Fruit fly (Drosophila melanogaster) whole organism, embryonic: ENCODE results near the gene Sec8.
A peak's percentile ranks its signal among the peaks of the same experiment; 100 is the strongest.

Experiments used
- Ada2b ChIP-seq: fragments of 200-800 bp; sonication (Bioruptor generic); IDR thresholded peaks from 2 replicates; pipeline ENCODE4 v1.3.6; 2022; ENCODE audit warnings: missing biosample characterization, missing genetic modification characterization
- Adf1 ChIP-seq: fragments of 200-800 bp; sonication (Bioruptor generic); IDR thresholded peaks from 2 replicates; pipeline ENCODE4 v1.3.6; 2022; ENCODE audit warnings: missing biosample characterization, missing genetic modification characterization
- Aef1 ChIP-seq: fragments of 200-800 bp; sonication (Bioruptor generic); IDR thresholded peaks from 3 replicates; pipeline ENCODE4 v1.3.6; 2022; ENCODE audit warnings: missing biosample characterization, missing genetic modification characterization
- BtbVII ChIP-seq: fragments of 200-800 bp; sonication (Bioruptor generic); optimal IDR thresholded peaks from 3 replicates; lab custom pipeline; 2017; ENCODE audit warnings: missing biosample characterization, mild to moderate bottlenecking, missing genetic modification characterization
- CG10431 ChIP-seq: fragments of 200-800 bp; sonication (Bioruptor generic); optimal IDR thresholded peaks from 3 replicates; lab custom pipeline; 2018; ENCODE audit warnings: missing biosample characterization, mild to moderate bottlenecking, missing genetic modification characterization
- CG10979 ChIP-seq: fragments of 200-800 bp; sonication (Bioruptor generic); optimal IDR thresholded peaks from 2 replicates; lab custom pipeline; 2018; ENCODE audit warnings: missing biosample characterization, mild to moderate bottlenecking, missing genetic modification characterization, moderate library complexity
- CG13775 ChIP-seq: fragments of 200-800 bp; sonication (Bioruptor generic); optimal IDR thresholded peaks from 3 replicates; lab custom pipeline; 2017; ENCODE audit warnings: missing biosample characterization, mild to moderate bottlenecking, missing genetic modification characterization
- CG14860 ChIP-seq: fragments of 200-800 bp; sonication (Bioruptor generic); IDR thresholded peaks from 3 replicates; pipeline ENCODE4 v1.3.6; 2022; ENCODE audit warnings: missing biosample characterization, missing genetic modification characterization; ENCODE audit not compliant: partially characterized antibody
- CG16863 ChIP-seq: fragments of 200-800 bp; sonication (Bioruptor generic); optimal IDR thresholded peaks from 3 replicates; lab custom pipeline; 2016; ENCODE audit warnings: missing biosample characterization, missing genetic modification characterization
- CG17385 ChIP-seq: fragments of 200-800 bp; sonication (Bioruptor generic); optimal IDR thresholded peaks from 3 replicates; lab custom pipeline; 2018; ENCODE audit warnings: missing biosample characterization, mild to moderate bottlenecking, missing genetic modification characterization
- CG18262 ChIP-seq: fragments of 200-800 bp; optimal IDR thresholded peaks from 3 replicates; lab custom pipeline; 2019; ENCODE audit warnings: missing biosample characterization, mild to moderate bottlenecking, missing genetic modification characterization, moderate library complexity
- CG2202 ChIP-seq: fragments of 200-800 bp; sonication (Bioruptor generic); optimal IDR thresholded peaks from 2 replicates; lab custom pipeline; 2018; ENCODE audit warnings: missing biosample characterization, mild to moderate bottlenecking, missing genetic modification characterization
- CG31224 ChIP-seq: fragments of 200-800 bp; sonication (Bioruptor generic); IDR thresholded peaks from 2 replicates; pipeline ENCODE4 v1.3.6; 2022; ENCODE audit warnings: missing biosample characterization, missing genetic modification characterization
- CG31365 ChIP-seq: fragments of 200-800 bp; sonication (Bioruptor generic); optimal IDR thresholded peaks from 2 replicates; lab custom pipeline; 2018; ENCODE audit warnings: missing biosample characterization, mild to moderate bottlenecking, missing genetic modification characterization
- CG31388 ChIP-seq: fragments of 200-800 bp; sonication (Bioruptor generic); optimal IDR thresholded peaks from 2 replicates; lab custom pipeline; 2016; ENCODE audit warnings: missing biosample characterization, missing genetic modification characterization
- CG3847 ChIP-seq: fragments of 200-800 bp; sonication (Bioruptor generic); IDR thresholded peaks from 2 replicates; pipeline ENCODE4 v1.3.6; 2022; ENCODE audit warnings: missing biosample characterization, missing genetic modification characterization
- CG8388 ChIP-seq: fragments of 200-800 bp; sonication (Bioruptor generic); optimal IDR thresholded peaks from 2 replicates; lab custom pipeline; 2019; ENCODE audit warnings: missing biosample characterization, mild to moderate bottlenecking, missing genetic modification characterization, moderate library complexity
- CG9817 ChIP-seq: fragments of 200-800 bp; sonication (Bioruptor generic); optimal IDR thresholded peaks from 2 replicates; lab custom pipeline; 2018; ENCODE audit warnings: missing biosample characterization, mild to moderate bottlenecking, missing genetic modification characterization, moderate library complexity
- CG9876 ChIP-seq: fragments of 200-800 bp; sonication (Bioruptor generic); optimal IDR thresholded peaks from 2 replicates; lab custom pipeline; 2016; ENCODE audit warnings: missing biosample characterization, missing genetic modification characterization
- CkIIα-i1 ChIP-seq: fragments of 200-800 bp; sonication (Bioruptor generic); IDR thresholded peaks from 2 replicates; pipeline ENCODE4 v1.3.6; 2022; ENCODE audit warnings: missing biosample characterization, missing genetic modification characterization
- CoRest ChIP-seq: fragments of 200-800 bp; sonication (Bioruptor generic); optimal IDR thresholded peaks from 3 replicates; lab custom pipeline; 2018; ENCODE audit warnings: missing biosample characterization, mild to moderate bottlenecking, missing genetic modification characterization, moderate library complexity
- D19A ChIP-seq: fragments of 200-800 bp; optimal IDR thresholded peaks from 3 replicates; lab custom pipeline; 2019; ENCODE audit warnings: missing biosample characterization, mild to moderate bottlenecking, missing genetic modification characterization, moderate library complexity
- Dll ChIP-seq: fragments of 200-800 bp; sonication (Bioruptor generic); IDR thresholded peaks from 4 replicates; pipeline ENCODE4 v1.3.6; 2022; ENCODE audit warnings: missing biosample characterization, missing genetic modification characterization; ENCODE audit not compliant: partially characterized antibody
- H15 ChIP-seq: fragments of 200-800 bp; sonication (Bioruptor generic); IDR thresholded peaks from 3 replicates; pipeline ENCODE4 v1.3.6; 2022; ENCODE audit warnings: missing biosample characterization, missing genetic modification characterization
- Hey ChIP-seq: fragments of 200-800 bp; sonication (Bioruptor generic); optimal IDR thresholded peaks from 3 replicates; lab custom pipeline; 2018; ENCODE audit warnings: missing biosample characterization, mild to moderate bottlenecking, missing genetic modification characterization
- Hr51 ChIP-seq, 2 experiments: fragments of 200-800 bp; sonication (Bioruptor generic); optimal IDR thresholded peaks; 2 replicates in 1 of 2; 3 replicates in 1 of 2; lab custom pipeline; 2016 to 2018; ENCODE audit warnings: missing biosample characterization in 2 of 2, missing genetic modification characterization in 2 of 2, mild to moderate bottlenecking in 1 of 2, moderate library complexity in 1 of 2
- Hsf ChIP-seq: fragments of 200-800 bp; sonication (Bioruptor generic); optimal IDR thresholded peaks from 3 replicates; lab custom pipeline; 2016; ENCODE audit warnings: missing biosample characterization, missing genetic modification characterization
- Meics ChIP-seq: fragments of 200-800 bp; sonication (Bioruptor generic); optimal IDR thresholded peaks from 2 replicates; lab custom pipeline; 2017; ENCODE audit warnings: missing biosample characterization, mild to moderate bottlenecking, missing genetic modification characterization
- NK7.1 ChIP-seq: fragments of 200-800 bp; sonication (Bioruptor generic); optimal IDR thresholded peaks from 3 replicates; lab custom pipeline; 2016; ENCODE audit warnings: missing biosample characterization, missing genetic modification characterization
- Nf-YA ChIP-seq: fragments of 200-800 bp; sonication (Bioruptor generic); IDR thresholded peaks from 2 replicates; pipeline ENCODE4 v1.3.6; 2022; ENCODE audit warnings: missing biosample characterization, missing genetic modification characterization
- Pdp1 ChIP-seq, 2 experiments: fragments of 200-800 bp; sonication (Bioruptor generic); optimal IDR thresholded peaks; 3 replicates each; lab custom pipeline; 2016; ENCODE audit warnings: missing biosample characterization in 2 of 2, missing genetic modification characterization in 2 of 2, mild to moderate bottlenecking in 1 of 2, moderate library complexity in 1 of 2
- TFAM ChIP-seq: fragments of 200-800 bp; sonication (Bioruptor generic); optimal IDR thresholded peaks from 2 replicates; lab custom pipeline; 2017; ENCODE audit warnings: missing biosample characterization, missing genetic modification characterization, inconsistent platforms
- Usf ChIP-seq: fragments of 200-800 bp; sonication (Bioruptor generic); optimal IDR thresholded peaks from 2 replicates; lab custom pipeline; 2017; ENCODE audit warnings: missing genotype, missing biosample characterization, missing genetic modification characterization
- Xbp1 ChIP-seq: fragments of 200-800 bp; sonication (Bioruptor generic); optimal IDR thresholded peaks from 3 replicates; lab custom pipeline; 2016; ENCODE audit warnings: missing biosample characterization, mild to moderate bottlenecking, missing genetic modification characterization
- bowl ChIP-seq: fragments of 200-800 bp; sonication (Bioruptor generic); IDR thresholded peaks from 2 replicates; pipeline ENCODE4 v1.3.6; 2022; ENCODE audit warnings: missing biosample characterization, missing genetic modification characterization
- dmrt99B ChIP-seq: fragments of 200-800 bp; sonication (Bioruptor generic); optimal IDR thresholded peaks from 2 replicates; lab custom pipeline; 2018; ENCODE audit warnings: missing biosample characterization, mild to moderate bottlenecking, missing genetic modification characterization, moderate library complexity
- esg ChIP-seq: fragments of 200-800 bp; sonication (Bioruptor generic); conservative IDR thresholded peaks from 2 replicates; pipeline ENCODE4 v1.3.6; 2022; ENCODE audit warnings: missing biosample characterization, missing genetic modification characterization
- gt ChIP-seq: fragments of 200-800 bp; sonication (Bioruptor generic); IDR thresholded peaks from 2 replicates; pipeline ENCODE4 v1.3.6; 2022; ENCODE audit warnings: missing biosample characterization, missing genetic modification characterization
- hb ChIP-seq: fragments of 200-800 bp; sonication (Bioruptor generic); IDR thresholded peaks from 3 replicates; pipeline ENCODE4 v1.3.6; 2022; ENCODE audit warnings: missing biosample characterization, missing genetic modification characterization; ENCODE audit not compliant: partially characterized antibody
- hkb ChIP-seq, 2 experiments: fragments of 200-800 bp in 1 of 2; fragments of >200 bp in 1 of 2; sonication (Bioruptor generic) in 1 of 2; IDR thresholded peaks in 1 of 2; optimal IDR thresholded peaks in 1 of 2; 2 replicates each; pipeline versions ENCODE4 v1.3.6 to Lab custom; 2017 to 2022; ENCODE audit warnings: missing biosample characterization in 1 of 2, missing genetic modification characterization in 1 of 2
- lilli ChIP-seq: fragments of 200-800 bp; sonication (Bioruptor generic); optimal IDR thresholded peaks from 3 replicates; lab custom pipeline; 2016; ENCODE audit warnings: missing biosample characterization, missing genetic modification characterization
- luna ChIP-seq: fragments of 200-800 bp; sonication (Bioruptor generic); optimal IDR thresholded peaks from 2 replicates; lab custom pipeline; 2016; ENCODE audit warnings: missing biosample characterization, missing genetic modification characterization
- mam ChIP-seq: fragments of 200-800 bp; sonication (Bioruptor generic); optimal IDR thresholded peaks from 3 replicates; lab custom pipeline; 2016; ENCODE audit warnings: missing biosample characterization, missing genetic modification characterization
- nau ChIP-seq: fragments of 200-800 bp; sonication (Bioruptor generic); optimal IDR thresholded peaks from 3 replicates; lab custom pipeline; 2017; ENCODE audit warnings: missing biosample characterization, mild to moderate bottlenecking, missing genetic modification characterization, missing genetic modification reagents
- pita ChIP-seq: fragments of 200-800 bp; sonication (Bioruptor generic); optimal IDR thresholded peaks from 2 replicates; lab custom pipeline; 2017; ENCODE audit warnings: missing biosample characterization, mild to moderate bottlenecking, missing genetic modification characterization
- prd ChIP-seq, 3 experiments: fragments of >200 bp in 2 of 3; fragments of 200-800 bp in 1 of 3; sonication (Bioruptor generic) in 1 of 3; optimal IDR thresholded peaks in 2 of 3; IDR thresholded peaks in 1 of 3; 2 replicates in 2 of 3; 3 replicates in 1 of 3; pipeline versions ENCODE4 v1.3.6 to Lab custom; 2017 to 2022; ENCODE audit warnings: missing biosample characterization in 1 of 3, missing genetic modification characterization in 1 of 3
- sob ChIP-seq: fragments of 200-800 bp; sonication (Bioruptor generic); IDR thresholded peaks from 2 replicates; pipeline ENCODE4 v1.3.6; 2022; ENCODE audit warnings: missing biosample characterization, missing genetic modification characterization
- sqz ChIP-seq: fragments of 200-800 bp; sonication (Bioruptor generic); optimal IDR thresholded peaks from 3 replicates; lab custom pipeline; 2018; ENCODE audit warnings: missing biosample characterization, mild to moderate bottlenecking, missing genetic modification characterization

Gene Sec8

DNA sequence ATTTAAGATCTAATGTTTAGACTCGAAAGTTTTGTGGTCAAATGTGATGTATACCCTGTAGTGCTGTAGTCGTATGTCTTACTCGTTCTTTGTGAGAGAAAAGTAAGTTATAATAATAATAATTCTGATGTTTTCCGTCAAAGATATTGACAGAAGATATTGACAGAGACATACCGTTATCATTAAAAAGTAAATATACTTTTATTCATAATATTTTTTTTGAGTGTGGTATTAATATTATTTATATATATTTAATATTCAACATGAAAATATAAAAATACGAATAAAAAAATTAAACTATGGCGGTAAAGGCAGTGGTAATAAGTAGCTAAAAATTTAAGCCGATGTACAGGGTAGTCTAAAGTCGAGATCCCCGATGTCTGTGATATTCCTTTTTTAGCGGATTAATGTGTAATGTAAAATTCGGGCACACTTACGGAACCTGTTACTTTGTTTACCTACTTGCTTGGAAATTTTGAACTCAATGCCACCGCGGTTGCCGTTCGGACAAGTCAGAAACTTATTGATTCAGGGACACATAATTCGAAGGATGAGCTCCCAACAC is 22.4 kb downstream of the Sec8 start, which contains the start of the genes CG2100 and CG1236 (continued):
- no peak for TF ChIP-seq nau
- TF ChIP-seq Hsf (GFP tag; lab: Kevin White, UChicago) = peak; percentile 60
- TF ChIP-seq CG13775 = peak; percentile 94
- TF ChIP-seq hkb (optimal IDR thresholded peaks at IDR 0.05; lab: Kevin White, UChicago) = no peak
- TF ChIP-seq hkb (GFP tag; IDR thresholded peaks at IDR 0.05; lab: Robert Waterston, UW) = no peak; the same call in 1 of the 2 replicates
- TF ChIP-seq mam = peak; percentile 53
- TF ChIP-seq gt (GFP tag; lab: Robert Waterston, UW) = no peak
- peak; percentile 31 for TF ChIP-seq CG31388
- TF ChIP-seq luna (GFP tag; lab: Kevin White, UChicago) = no peak
- TF ChIP-seq Dll (GFP tag; lab: Robert Waterston, UW) = no peak
- peak; percentile 73 for TF ChIP-seq CG9817
- no peak for TF ChIP-seq CG31365 (tag; lab: Kevin White, UChicago)
- peak; percentile 85 for TF ChIP-seq Xbp1 (GFP tag; lab: Kevin White, UChicago)
- no peak for TF ChIP-seq CG14860
- TF ChIP-seq CG31224 = peak; percentile 72; the same call in 1 of the 2 replicates
- peak; percentile 90 for TF ChIP-seq CG10979 (tag; lab: Kevin White, UChicago)
- peak; percentile 77 for TF ChIP-seq BtbVII (GFP tag; lab: Kevin White, UChicago)
- peak; percentile 38 for TF ChIP-seq CG2202 (tag; lab: Kevin White, UChicago)
- peak; percentile 38 to 49 for TF ChIP-seq Pdp1 (GFP tag; optimal IDR thresholded peaks at IDR 0.05; lab: Kevin White, UChicago)
- peak; percentile 86 for TF ChIP-seq D19A
- no peak; the same call in 2 of the 3 replicates for TF ChIP-seq H15 (GFP tag; lab: Robert Waterston, UW)
- peak; percentile 80 for TF ChIP-seq esg (GFP tag; lab: Robert Waterston, UW)
- TF ChIP-seq Meics = peak; percentile 85
- peak; percentile 75 for TF ChIP-seq sob
- no peak for TF ChIP-seq hb (GFP tag; lab: Robert Waterston, UW)
- no peak for TF ChIP-seq NK7.1
- no peak for TF ChIP-seq prd (optimal IDR thresholded peaks at IDR 0.05; lab: Kevin White, UChicago)
- TF ChIP-seq prd (GFP tag; IDR thresholded peaks at IDR 0.05; lab: Robert Waterston, UW) = peak; percentile 80; the same call in 2 of the 3 replicates
- TF ChIP-seq Usf (GFP tag; lab: Kevin White, UChicago) = peak; percentile 77
- peak; percentile 63 for TF ChIP-seq CG10431 (GFP tag; lab: Kevin White, UChicago)
- TF ChIP-seq CkIIα-i1 (GFP tag; lab: Robert Waterston, UW) = no peak
- peak; percentile 79 for TF ChIP-seq lilli (GFP tag; lab: Kevin White, UChicago)
- TF ChIP-seq sqz (GFP tag; lab: Kevin White, UChicago) = no peak
- TF ChIP-seq pita (GFP tag; lab: Kevin White, UChicago) = no peak
- TF ChIP-seq CG16863 = peak; percentile 47
- TF ChIP-seq CoRest (tag; lab: Kevin White, UChicago) = peak; percentile 93
- TF ChIP-seq CG9876 (GFP tag; lab: Kevin White, UChicago) = peak; percentile 11
- TF ChIP-seq Hey (tag; lab: Kevin White, UChicago) = no peak
- peak; percentile 53 to 91 for TF ChIP-seq Hr51 (GFP tag; optimal IDR thresholded peaks at IDR 0.05; lab: Kevin White, UChicago)
- TF ChIP-seq dmrt99B (tag; lab: Kevin White, UChicago) = peak; percentile 90
- TF ChIP-seq Ada2b (GFP tag; lab: Robert Waterston, UW) = peak; percentile 70
- no peak for TF ChIP-seq TFAM
- peak; percentile 90 for TF ChIP-seq CG8388
- TF ChIP-seq Adf1 (GFP tag; lab: Robert Waterston, UW) = peak; percentile 40; the same call in 1 of the 2 replicates
- TF ChIP-seq bowl (GFP tag; lab: Robert Waterston, UW) = no peak
- TF ChIP-seq CG17385 = peak; percentile 83
- TF ChIP-seq CG3847 (GFP tag; lab: Robert Waterston, UW) = peak; percentile 63
- TF ChIP-seq CG18262 (tag; lab: Kevin White, UChicago) = peak; percentile 94
- peak; percentile 6; the same call in 1 of the 2 replicates for TF ChIP-seq Nf-YA
- TF ChIP-seq Aef1 (GFP tag; lab: Robert Waterston, UW) = peak; percentile 75
